Fruit fly (Drosophila melanogaster) whole organism, embryonic: ENCODE data around the gene CG42340.
A peak's percentile ranks its signal among the peaks of the same experiment; 100 is the strongest.

Experiments used
- Atf6 ChIP-seq: fragments of 200-800 bp; sonication (Bioruptor generic); IDR thresholded peaks from 2 replicates; pipeline ENCODE4 v1.3.6; 2022; ENCODE audit warnings: missing biosample characterization, missing genetic modification characterization
- Bdp1 ChIP-seq: fragments of 200-800 bp; sonication (Bioruptor generic); optimal IDR thresholded peaks from 3 replicates; lab custom pipeline; 2016; ENCODE audit warnings: missing biosample characterization, missing genetic modification characterization
- Bgb ChIP-seq: fragments of 200-800 bp; sonication (Bioruptor generic); IDR thresholded peaks from 2 replicates; pipeline ENCODE4 v1.3.6; 2022; ENCODE audit warnings: missing biosample characterization, missing genetic modification characterization; ENCODE audit not compliant: partially characterized antibody
- Blimp-1 ChIP-seq: fragments of 200-800 bp; sonication (Bioruptor generic); optimal IDR thresholded peaks from 3 replicates; lab custom pipeline; 2018; ENCODE audit warnings: missing biosample characterization, missing genetic modification characterization, mild to moderate bottlenecking, moderate library complexity, missing genetic modification reagents
- CG11723 ChIP-seq: fragments of 200-800 bp; sonication (Bioruptor generic); optimal IDR thresholded peaks from 2 replicates; lab custom pipeline; 2017; ENCODE audit warnings: missing biosample characterization, mild to moderate bottlenecking, missing genetic modification characterization
- CG13296 ChIP-seq: fragments of 200-800 bp; sonication (Bioruptor generic); optimal IDR thresholded peaks from 3 replicates; lab custom pipeline; 2018; ENCODE audit warnings: missing biosample characterization, mild to moderate bottlenecking, missing genetic modification characterization
- CG13624 ChIP-seq: fragments of 200-800 bp; sonication (Bioruptor generic); optimal IDR thresholded peaks from 2 replicates; lab custom pipeline; 2016; ENCODE audit warnings: missing biosample characterization, missing genetic modification characterization
- CG14965 ChIP-seq: fragments of 200-800 bp; sonication (Bioruptor generic); optimal IDR thresholded peaks from 2 replicates; lab custom pipeline; 2016; ENCODE audit warnings: missing biosample characterization, missing genetic modification characterization, borderline replicate concordance
- CG15073 ChIP-seq: fragments of 200-800 bp; sonication (Bioruptor generic); optimal IDR thresholded peaks from 2 replicates; lab custom pipeline; 2016; ENCODE audit warnings: missing biosample characterization, missing genetic modification characterization
- CG1529 ChIP-seq: fragments of 200-800 bp; sonication (Bioruptor generic); optimal IDR thresholded peaks from 3 replicates; lab custom pipeline; 2018; ENCODE audit warnings: missing biosample characterization, missing genetic modification characterization
- CG17361 ChIP-seq: fragments of 200-800 bp; sonication (Bioruptor generic); IDR thresholded peaks from 3 replicates; pipeline ENCODE4 v1.3.6; 2022; ENCODE audit warnings: missing biosample characterization, missing genetic modification characterization
- CG17385 ChIP-seq: fragments of 200-800 bp; sonication (Bioruptor generic); optimal IDR thresholded peaks from 3 replicates; lab custom pipeline; 2018; ENCODE audit warnings: missing biosample characterization, mild to moderate bottlenecking, missing genetic modification characterization
- CG18011 ChIP-seq: fragments of 200-800 bp; sonication (Bioruptor generic); optimal IDR thresholded peaks from 2 replicates; lab custom pipeline; 2017; ENCODE audit warnings: missing biosample characterization, missing genetic modification characterization, mild to moderate bottlenecking, moderate library complexity, missing genotype
- CG2116 ChIP-seq: fragments of 200-800 bp; sonication (Bioruptor generic); optimal IDR thresholded peaks from 3 replicates; lab custom pipeline; 2018; ENCODE audit warnings: missing biosample characterization, mild to moderate bottlenecking, missing genetic modification characterization
- CG31365 ChIP-seq: fragments of 200-800 bp; sonication (Bioruptor generic); optimal IDR thresholded peaks from 2 replicates; lab custom pipeline; 2018; ENCODE audit warnings: missing biosample characterization, mild to moderate bottlenecking, missing genetic modification characterization
- CG32772 ChIP-seq: fragments of 200-800 bp; sonication (Bioruptor generic); IDR thresholded peaks from 2 replicates; pipeline ENCODE4 v1.3.6; 2022; ENCODE audit warnings: missing biosample characterization, missing genetic modification characterization
- CG3995 ChIP-seq: fragments of 200-800 bp; sonication (Bioruptor generic); optimal IDR thresholded peaks from 3 replicates; lab custom pipeline; 2016; ENCODE audit warnings: missing biosample characterization, missing genetic modification characterization
- CG6765 ChIP-seq: fragments of 200-800 bp; sonication (Bioruptor generic); optimal IDR thresholded peaks from 3 replicates; lab custom pipeline; 2017; ENCODE audit warnings: missing biosample characterization, mild to moderate bottlenecking, missing genetic modification characterization
- CG8359 ChIP-seq: fragments of 200-800 bp; sonication (Bioruptor generic); optimal IDR thresholded peaks from 2 replicates; lab custom pipeline; 2017; ENCODE audit warnings: missing biosample characterization, mild to moderate bottlenecking, missing genetic modification characterization, borderline replicate concordance
- D19B ChIP-seq: fragments of 200-800 bp; sonication (Bioruptor generic); optimal IDR thresholded peaks from 2 replicates; lab custom pipeline; 2017; ENCODE audit warnings: missing biosample characterization, mild to moderate bottlenecking, missing genetic modification characterization
- Deaf1 ChIP-seq: fragments of 200-800 bp; optimal IDR thresholded peaks from 3 replicates; lab custom pipeline; 2019; ENCODE audit warnings: missing biosample characterization, mild to moderate bottlenecking, missing genetic modification characterization, moderate library complexity
- Doc3 ChIP-seq: fragments of 200-800 bp; sonication (Bioruptor generic); IDR thresholded peaks from 3 replicates; pipeline ENCODE4 v1.3.6; 2022; ENCODE audit warnings: missing biosample characterization, missing genetic modification characterization; ENCODE audit not compliant: partially characterized antibody
- Dref ChIP-seq: fragments of 200-800 bp; sonication (Bioruptor generic); IDR thresholded peaks from 2 replicates; pipeline ENCODE4 v1.3.6; 2022; ENCODE audit warnings: missing biosample characterization, missing genetic modification characterization
- HLH4C ChIP-seq: fragments of 200-800 bp; sonication (Bioruptor generic); IDR thresholded peaks from 3 replicates; pipeline ENCODE4 v1.3.6; 2022; ENCODE audit warnings: missing biosample characterization, missing genetic modification characterization; ENCODE audit not compliant: partially characterized antibody
- Hsf ChIP-seq: fragments of 200-800 bp; sonication (Bioruptor generic); optimal IDR thresholded peaks from 3 replicates; lab custom pipeline; 2016; ENCODE audit warnings: missing biosample characterization, missing genetic modification characterization
- Max ChIP-seq: fragments of 200-800 bp; sonication (Bioruptor generic); optimal IDR thresholded peaks from 2 replicates; lab custom pipeline; 2016; ENCODE audit warnings: missing biosample characterization, mild to moderate bottlenecking, missing genetic modification characterization
- Mrtf ChIP-seq: fragments of 200-800 bp; sonication (Bioruptor generic); IDR thresholded peaks from 3 replicates; pipeline ENCODE4 v1.3.6; 2022; ENCODE audit warnings: missing biosample characterization, missing genetic modification characterization
- Nf-YA ChIP-seq: fragments of 200-800 bp; sonication (Bioruptor generic); IDR thresholded peaks from 2 replicates; pipeline ENCODE4 v1.3.6; 2022; ENCODE audit warnings: missing biosample characterization, missing genetic modification characterization
- PHDP ChIP-seq: fragments of 200-800 bp; sonication (Bioruptor generic); optimal IDR thresholded peaks from 3 replicates; lab custom pipeline; 2018; ENCODE audit warnings: missing biosample characterization, mild to moderate bottlenecking, missing genetic modification characterization, moderate library complexity
- Poxn ChIP-seq: fragments of 200-800 bp; sonication (Bioruptor generic); IDR thresholded peaks from 2 replicates; pipeline ENCODE4 v1.3.6; 2022; ENCODE audit warnings: missing biosample characterization, missing genetic modification characterization
- chn ChIP-seq: fragments of 200-800 bp; sonication (Bioruptor generic); optimal IDR thresholded peaks from 2 replicates; lab custom pipeline; 2016; ENCODE audit warnings: missing biosample characterization, missing genetic modification characterization
- dan ChIP-seq: fragments of 200-800 bp; sonication (Bioruptor generic); IDR thresholded peaks from 2 replicates; pipeline ENCODE4 v1.3.6; 2022; ENCODE audit warnings: missing biosample characterization, missing genetic modification characterization
- fd96Cb ChIP-seq: fragments of 200-800 bp; sonication (Bioruptor generic); optimal IDR thresholded peaks from 2 replicates; lab custom pipeline; 2018; ENCODE audit warnings: missing biosample characterization, mild to moderate bottlenecking, missing genetic modification characterization, moderate library complexity
- gcm2 ChIP-seq: fragments of 200-800 bp; sonication (Bioruptor generic); optimal IDR thresholded peaks from 2 replicates; lab custom pipeline; 2016; ENCODE audit warnings: missing biosample characterization, missing genetic modification characterization
- gsb-n ChIP-seq: fragments of 200-800 bp; sonication (Bioruptor generic); optimal IDR thresholded peaks from 3 replicates; lab custom pipeline; 2018; ENCODE audit warnings: missing biosample characterization, mild to moderate bottlenecking, missing genetic modification characterization
- her ChIP-seq: fragments of 200-800 bp; sonication (Bioruptor generic); optimal IDR thresholded peaks from 2 replicates; lab custom pipeline; 2016; ENCODE audit warnings: missing biosample characterization, missing genetic modification characterization
- jigr1 ChIP-seq: fragments of 200-800 bp; sonication (Bioruptor generic); IDR thresholded peaks from 3 replicates; pipeline ENCODE4 v1.3.6; 2022; ENCODE audit warnings: missing biosample characterization, missing genetic modification characterization
- pan ChIP-seq, 4 experiments: fragments of >200 bp in 3 of 4; fragments of 200-800 bp in 1 of 4; sonication (Bioruptor generic) in 1 of 4; optimal IDR thresholded peaks in 3 of 4; IDR thresholded peaks in 1 of 4; 2 replicates each; pipeline versions ENCODE4 v1.3.6 to Lab custom; 2017 to 2022; ENCODE audit warnings: missing biosample characterization in 2 of 4, missing genetic modification characterization in 2 of 4, mixed read lengths in 1 of 4
- pb ChIP-seq: fragments of 200-800 bp; sonication (Bioruptor generic); optimal IDR thresholded peaks from 3 replicates; lab custom pipeline; 2016; ENCODE audit warnings: missing biosample characterization, missing genetic modification characterization
- peb ChIP-seq: fragments of 200-800 bp; sonication (Bioruptor generic); IDR thresholded peaks from 2 replicates; pipeline ENCODE4 v1.3.6; 2022; ENCODE audit warnings: missing biosample characterization, missing genetic modification characterization
- pum ChIP-seq: fragments of 200-800 bp; sonication (Bioruptor generic); optimal IDR thresholded peaks from 2 replicates; lab custom pipeline; 2016; ENCODE audit warnings: missing biosample characterization, missing genetic modification characterization
- row ChIP-seq: fragments of 200-800 bp; sonication (Bioruptor generic); IDR thresholded peaks from 3 replicates; pipeline ENCODE4 v1.3.6; 2022; ENCODE audit warnings: missing biosample characterization, missing genetic modification characterization
- schlank ChIP-seq: fragments of 200-800 bp; sonication (Bioruptor generic); optimal IDR thresholded peaks from 2 replicates; lab custom pipeline; 2018; ENCODE audit warnings: missing biosample characterization, mild to moderate bottlenecking, missing genetic modification characterization
- sob ChIP-seq: fragments of 200-800 bp; sonication (Bioruptor generic); IDR thresholded peaks from 2 replicates; pipeline ENCODE4 v1.3.6; 2022; ENCODE audit warnings: missing biosample characterization, missing genetic modification characterization
- ttk ChIP-seq: fragments of 200-800 bp; sonication (Bioruptor generic); IDR thresholded peaks from 2 replicates; pipeline ENCODE4 v2.1.2; 2022; ENCODE audit warnings: missing biosample characterization, missing genetic modification characterization
- wdn ChIP-seq: fragments of 200-800 bp; sonication (Bioruptor generic); IDR thresholded peaks from 2 replicates; pipeline ENCODE4 v1.3.6; 2022; ENCODE audit warnings: missing biosample characterization, missing genetic modification characterization
- wor ChIP-seq: fragments of 200-800 bp; sonication (Bioruptor generic); IDR thresholded peaks from 2 replicates; pipeline ENCODE4 v1.3.6; 2022; ENCODE audit warnings: missing biosample characterization, missing genetic modification characterization
- yki ChIP-seq: fragments of >200 bp; optimal IDR thresholded peaks from 3 replicates; lab custom pipeline; 2018
- zen ChIP-seq: fragments of 200-800 bp; sonication (Bioruptor generic); optimal IDR thresholded peaks from 3 replicates; lab custom pipeline; 2018; ENCODE audit warnings: missing biosample characterization, mild to moderate bottlenecking, missing genetic modification characterization, moderate library complexity

Gene CG42340

DNA sequence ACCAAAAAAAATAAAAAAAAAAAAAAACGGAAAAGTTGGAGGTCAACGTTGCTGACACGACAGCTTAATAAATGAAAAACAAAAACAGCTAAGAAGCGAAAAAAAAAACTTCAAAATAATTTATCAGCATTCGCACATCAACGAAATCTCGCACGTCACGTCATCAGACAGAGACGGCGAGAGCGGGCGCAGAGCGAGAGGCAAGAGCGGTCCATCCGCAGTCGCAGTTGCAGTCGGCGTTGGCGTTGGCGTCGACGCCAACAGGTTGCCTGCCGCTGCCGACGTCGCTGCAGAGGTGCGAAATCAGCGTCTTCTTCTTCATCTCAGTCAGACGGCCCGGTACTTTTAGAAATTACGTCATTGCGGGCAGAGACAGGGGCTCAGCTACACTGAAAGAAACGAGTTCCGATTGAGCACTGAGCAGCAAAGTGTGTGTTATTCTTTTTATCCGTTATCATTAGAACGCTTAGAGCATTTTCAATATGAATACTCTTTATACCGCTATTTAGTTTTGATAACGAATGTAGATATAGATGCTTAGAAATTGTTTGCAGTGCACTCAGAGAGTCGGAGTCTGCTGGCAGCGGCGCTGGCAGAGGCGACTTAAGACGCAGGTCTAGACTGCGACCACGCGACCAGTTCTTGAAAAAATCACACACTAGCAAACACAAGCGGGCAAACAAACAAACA is 25.4 kb upstream of the CG42340 start (continued):
- TF ChIP-seq her (GFP tag; lab: Kevin White, UChicago) (peak; percentile 97), CG2116 (GFP tag; lab: Kevin White, UChicago) (peak; percentile 64), Bgb (GFP tag; lab: Robert Waterston, UW) (no peak), CG11723 (GFP tag; lab: Kevin White, UChicago) (peak; percentile 85), wor (GFP tag; lab: Robert Waterston, UW) (peak; percentile 84), gsb-n (tag; lab: Kevin White, UChicago) (peak; percentile 79), CG14965 (GFP tag; lab: Kevin White, UChicago) (peak; percentile 83), wdn (peak; percentile 94), D19B (GFP tag; lab: Kevin White, UChicago) (peak; percentile 90), peb (GFP tag; lab: Robert Waterston, UW) (peak; percentile 88), zen (peak; percentile 97), CG13624 (GFP tag; lab: Kevin White, UChicago) (peak; percentile 98), Doc3 (GFP tag; lab: Robert Waterston, UW) (no peak), dan (GFP tag; lab: Robert Waterston, UW) (peak; percentile 75), CG18011 (GFP tag; lab: Kevin White, UChicago) (peak; percentile 74), CG6765 (GFP tag; lab: Kevin White, UChicago) (peak; percentile 91), ttk (GFP tag; lab: Robert Waterston, UW) (peak; percentile 94), Bdp1 (peak; percentile 84), fd96Cb (tag; lab: Kevin White, UChicago) (peak; percentile 94), PHDP (peak; percentile 91), yki (no peak), pum (peak; percentile 93), Poxn (GFP tag; lab: Robert Waterston, UW) (peak; percentile 79), pb (GFP tag; lab: Kevin White, UChicago) (peak; percentile 93), CG8359 (GFP tag; lab: Kevin White, UChicago) (peak; percentile 81), Deaf1 (tag; lab: Kevin White, UChicago) (peak; percentile 77), CG15073 (GFP tag; lab: Kevin White, UChicago) (peak; percentile 67), CG13296 (GFP tag; lab: Kevin White, UChicago) (peak; percentile 96), gcm2 (GFP tag; lab: Kevin White, UChicago) (peak; percentile 84), row (GFP tag; lab: Robert Waterston, UW) (peak; percentile 95), CG3995 (peak; percentile 81), schlank (tag; lab: Kevin White, UChicago) (peak; percentile 92), CG17361 (peak; percentile 94), Nf-YA (GFP tag; lab: Robert Waterston, UW) (peak; percentile 92), CG1529 (GFP tag; lab: Kevin White, UChicago) (peak; percentile 80), sob (peak; percentile 97), chn (peak; percentile 91), Mrtf (GFP tag; lab: Robert Waterston, UW) (peak; percentile 96), jigr1 (GFP tag; lab: Robert Waterston, UW) (peak; percentile 81; the same call in 2 of the 3 replicates), HLH4C (no peak), Hsf (peak; percentile 95), Atf6 (GFP tag; lab: Robert Waterston, UW) (peak; percentile 97), Max (peak; percentile 96), CG17385 (GFP tag; lab: Kevin White, UChicago) (peak; percentile 94), CG32772 (GFP tag; lab: Robert Waterston, UW) (peak; percentile 95), Blimp-1 (GFP tag; lab: Kevin White, UChicago) (peak; percentile 92), pan (optimal IDR thresholded peaks at IDR 0.05; lab: Kevin White, UChicago) (no peak), pan (GFP tag; optimal IDR thresholded peaks at IDR 0.05 in 1 of 2, IDR thresholded peaks at IDR 0.05 in 1 of 2) (peak in 1 of 2 experiments; percentile 97), CG31365 (tag; lab: Kevin White, UChicago) (peak; percentile 85), Dref (GFP tag; lab: Robert Waterston, UW) (peak; percentile 47)
